Worm (Caenorhabditis elegans): ENCODE measurements around the gene iff-2.

Gene iff-2

DNA sequence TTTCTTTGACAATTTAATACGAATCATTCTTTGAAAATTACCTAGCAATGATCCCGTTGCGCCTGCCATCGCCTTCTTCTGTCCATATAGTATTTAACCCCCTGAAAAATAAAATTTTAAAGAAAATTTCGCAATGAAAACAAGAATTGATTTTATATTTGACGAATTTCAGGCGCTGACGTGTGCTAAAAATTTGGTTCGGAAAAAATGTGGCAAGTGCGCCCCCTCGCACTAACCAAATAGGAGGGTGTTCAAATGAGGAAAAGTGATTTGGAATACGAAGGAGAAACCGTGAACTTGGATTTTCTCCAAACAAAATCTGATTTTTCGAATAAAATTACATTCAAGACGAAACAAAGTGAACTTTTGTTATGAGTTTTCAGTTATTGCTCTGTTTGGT, 4.9 kb upstream of the iff-2 start, which contains the start of gene stc-1:
stc-1 (minus strand) TSS at position 101 of the 400 bp plus-strand sequence.
- peak; percentile 67 for TF ChIP-seq mcd-1 (GFP tag; IDR thresholded peaks at IDR 0.05)
- no peak for TF ChIP-seq B0336.3 (GFP tag; IDR thresholded peaks at IDR 0.05)
- peak; percentile 19; the same call in 1 of the 2 replicates for TF ChIP-seq cebp-1 (GFP tag; IDR thresholded peaks at IDR 0.05)
- peak; percentile 76 for TF ChIP-seq cebp-1 (tag; optimal IDR thresholded peaks at IDR 0.05)
- peak; percentile 30 for TF ChIP-seq ZK185.1 (tag; optimal IDR thresholded peaks at IDR 0.05; ENCODE audit: poor library complexity, severe bottlenecking)
- peak; percentile 35 to 68 for TF ChIP-seq let-607 (tag; optimal IDR thresholded peaks at IDR 0.05)
- no peak for TF ChIP-seq ztf-3 (GFP tag; optimal IDR thresholded peaks at IDR 0.05)
- TF ChIP-seq attf-5 (GFP tag; optimal IDR thresholded peaks at IDR 0.05) = peak; percentile 28
- no peak for TF ChIP-seq madf-3 (GFP tag; IDR thresholded peaks at IDR 0.05)
- peak; percentile 17 for TF ChIP-seq nhr-80 (tag; optimal IDR thresholded peaks at IDR 0.05)
- TF ChIP-seq F23B12.7 (tag; optimal IDR thresholded peaks at IDR 0.05; ENCODE audit: insufficient read depth) = peak; percentile 1
- peak; percentile 17 for TF ChIP-seq repo-1 (tag; optimal IDR thresholded peaks at IDR 0.05)
- TF ChIP-seq lin-54 (GFP tag; optimal IDR thresholded peaks at IDR 0.05) = peak; percentile 35
- peak in 1 of 3 experiments; percentile 2 for TF ChIP-seq lin-35 (GFP tag; optimal IDR thresholded peaks at IDR 0.05)

DNA sequence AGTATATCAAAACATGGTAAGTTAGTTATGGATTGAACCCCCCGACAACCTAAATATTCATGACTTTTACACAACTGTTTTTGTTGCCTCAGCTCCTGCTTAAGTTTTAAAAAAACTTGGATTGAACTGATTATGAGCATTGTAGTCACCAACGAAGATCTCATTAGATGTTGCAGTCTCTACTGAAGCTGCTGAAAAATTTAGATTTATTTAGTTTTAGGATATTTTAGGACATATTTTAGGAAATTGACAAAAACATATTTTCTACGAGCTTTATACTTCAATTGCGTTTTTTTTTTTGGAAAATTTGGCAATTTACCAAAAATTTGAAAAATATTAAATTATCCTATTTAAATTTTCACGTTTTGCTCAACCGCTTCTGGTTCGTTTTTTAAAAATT, 835 bp upstream of the iff-2 start, which contains the start of gene F54C9.14:
F54C9.14 (plus strand) TSS at position 301 of the 400 bp plus-strand sequence.
- no peak for TF ChIP-seq lag-1 (GFP tag; IDR thresholded peaks at IDR 0.05)
- no peak for TF ChIP-seq nhr-179 (tag; optimal IDR thresholded peaks at IDR 0.05)
- no peak for TF ChIP-seq unc-62 (GFP tag; optimal IDR thresholded peaks at IDR 0.05)
- TF ChIP-seq attf-6 (GFP tag; IDR thresholded peaks at IDR 0.05) = no peak
- no peak for TF ChIP-seq sdz-38 (tag; optimal IDR thresholded peaks at IDR 0.05)
- TF ChIP-seq ztf-18 (tag; optimal IDR thresholded peaks at IDR 0.05) = no peak
- TF ChIP-seq zim-3 (tag; optimal IDR thresholded peaks at IDR 0.05) = no peak

DNA sequence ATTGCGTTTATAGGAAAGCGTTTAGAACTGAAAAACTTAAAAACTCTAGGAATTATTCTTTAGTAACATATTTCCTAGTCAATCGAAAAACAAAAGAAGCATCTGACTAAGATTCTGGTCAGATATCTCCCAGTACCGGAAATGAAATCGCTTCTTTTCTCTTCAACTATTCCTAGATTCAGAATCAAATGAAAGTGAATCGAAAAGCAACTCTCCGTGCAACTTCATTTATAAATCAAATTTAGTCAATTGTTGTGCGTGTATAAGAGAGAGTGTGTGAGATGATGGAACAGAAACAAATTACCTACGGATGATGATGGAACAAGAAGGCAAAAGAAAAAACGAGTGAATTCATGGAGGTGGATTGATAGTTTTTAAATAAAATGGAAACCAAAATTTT, 2.0 kb downstream of the iff-2 start:
- TF ChIP-seq lsl-1 (GFP tag; optimal IDR thresholded peaks at IDR 0.05) (no peak), Y53G8AR.9 (GFP tag; conservative IDR thresholded peaks at IDR 0.05) (no peak), dpff-1 (tag; optimal IDR thresholded peaks at IDR 0.05) (no peak), mel-28 (tag; optimal IDR thresholded peaks at IDR 0.05; ENCODE audit: borderline replicate concordance) (no peak), tbx-9 (tag; optimal IDR thresholded peaks at IDR 0.05; ENCODE audit: borderline replicate concordance) (no peak), Y95B8A.8 (GFP tag; IDR thresholded peaks at IDR 0.05) (no peak)

DNA sequence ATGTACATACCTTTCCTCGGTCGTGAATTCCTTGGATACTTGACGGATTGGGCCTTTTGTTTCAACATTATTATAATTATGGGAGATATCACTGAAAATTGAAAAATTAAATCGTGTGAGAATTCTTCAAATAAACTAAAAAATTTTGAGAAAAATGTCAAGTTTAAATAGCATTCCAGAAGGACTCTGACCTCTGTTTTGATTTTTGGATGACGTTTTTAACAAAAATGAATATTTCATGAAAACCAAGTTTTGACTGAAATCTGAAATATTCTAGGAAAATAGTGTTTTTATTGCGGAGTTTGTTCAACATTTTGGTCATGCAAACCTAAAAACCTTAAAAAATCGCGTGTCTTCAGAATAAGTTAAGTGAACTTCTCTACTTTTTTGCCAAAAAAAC, 5.0 kb downstream of the iff-2 start, which contains the start of gene glb-27:
glb-27 (minus strand) TSS at position 101 of the 400 bp plus-strand sequence.
- no peak for TF ChIP-seq fkh-3 (tag; optimal IDR thresholded peaks at IDR 0.05)
- TF ChIP-seq ekl-4 (GFP tag; IDR thresholded peaks at IDR 0.05) = no peak
- no peak for TF ChIP-seq snpc-1.3 (tag; optimal IDR thresholded peaks at IDR 0.05; ENCODE audit: insufficient read depth)
- TF ChIP-seq hmg-1.2 (GFP tag; IDR thresholded peaks at IDR 0.05) = no peak
- no peak for TF ChIP-seq tlf-1 (GFP tag; optimal IDR thresholded peaks at IDR 0.05)
- TF ChIP-seq hsf-1 (GFP tag; IDR thresholded peaks at IDR 0.05) = no peak
- TF ChIP-seq F23B12.7 (tag; optimal IDR thresholded peaks at IDR 0.05; ENCODE audit: insufficient read depth) = no peak
- TF ChIP-seq egrh-3 (GFP tag; IDR thresholded peaks at IDR 0.05) = no peak
- no peak for TF ChIP-seq lin-40 (tag; optimal IDR thresholded peaks at IDR 0.05)
- no peak for TF ChIP-seq attf-3 (GFP tag; conservative IDR thresholded peaks at IDR 0.05)
- TF ChIP-seq ztf-26 (tag; optimal IDR thresholded peaks at IDR 0.05) = no peak
- no peak for TF ChIP-seq nhr-90 (tag; optimal IDR thresholded peaks at IDR 0.05)
- no peak for TF ChIP-seq D2030.7 (GFP tag; IDR thresholded peaks at IDR 0.05)
- TF ChIP-seq ztf-6 (GFP tag; IDR thresholded peaks at IDR 0.05) = no peak
- TF ChIP-seq F52B5.7 (tag; optimal IDR thresholded peaks at IDR 0.05) = no peak
- no peak for TF ChIP-seq atf-7 (tag; optimal IDR thresholded peaks at IDR 0.05)
